Worm (Caenorhabditis elegans) whole organism, L1 larva: ENCODE data around the gene T20D3.6.
A peak's percentile ranks its signal among the peaks of the same experiment; 100 is the strongest.

Experiments used
- C04F5.9 ChIP-seq: sonication (generic microtip); optimal IDR thresholded peaks from 2 replicates; lab custom pipeline; 2016; ENCODE audit warnings: missing genetic modification characterization, missing compliant biosample characterization
- Y116A8C.19 ChIP-seq: sonication (generic microtip); optimal IDR thresholded peaks from 2 replicates; lab custom pipeline; 2016; ENCODE audit warnings: missing compliant biosample characterization, missing genetic modification characterization, borderline replicate concordance
- ama-1 ChIP-seq: fragments of 150-350 bp; optimal IDR thresholded peaks from 2 replicates; lab custom pipeline; 2014
- ceh-63 ChIP-seq: fragments of 200-800 bp; sonication (Bioruptor generic); optimal IDR thresholded peaks from 2 replicates; lab custom pipeline; 2018; ENCODE audit warnings: mild to moderate bottlenecking, missing genetic modification characterization, missing compliant biosample characterization
- ceh-82 ChIP-seq, 3 experiments: fragments of 150-350 bp in 1 of 3; sonication (generic microtip) in 2 of 3; optimal IDR thresholded peaks; 2 replicates each; lab custom pipeline; 2014 to 2017; ENCODE audit warnings: missing biosample characterization in 3 of 3, missing genetic modification characterization in 3 of 3
- ceh-88 ChIP-seq: fragments of 200-800 bp; sonication (Bioruptor generic); IDR thresholded peaks from 2 replicates; pipeline ENCODE4 v1.3.6; 2022; ENCODE audit warnings: missing genetic modification characterization, missing compliant biosample characterization
- ceh-90 ChIP-seq: sonication (generic microtip); optimal IDR thresholded peaks from 2 replicates; lab custom pipeline; 2016; ENCODE audit warnings: missing genetic modification characterization, missing compliant biosample characterization
- ces-1 ChIP-seq: fragments of 150-350 bp; optimal IDR thresholded peaks from 2 replicates; lab custom pipeline; 2014; ENCODE audit warnings: missing biosample characterization, missing genetic modification reagents, missing genetic modification characterization
- dpl-1 ChIP-seq, 3 experiments: fragments of 150-350 bp in 2 of 3; sonication (generic microtip) in 1 of 3; optimal IDR thresholded peaks; 2 replicates each; lab custom pipeline; 2014 to 2017; ENCODE audit warnings: missing biosample characterization in 3 of 3, missing genetic modification characterization in 3 of 3, missing genetic modification reagents in 3 of 3
- efl-3 ChIP-seq: fragments of 200-800 bp; sonication (Bioruptor generic); optimal IDR thresholded peaks from 2 replicates; lab custom pipeline; 2018; ENCODE audit warnings: mild to moderate bottlenecking, missing genetic modification characterization, missing compliant biosample characterization
- egl-27 ChIP-seq, 2 experiments: fragments of 150-350 bp in 1 of 2; sonication (generic microtip); optimal IDR thresholded peaks; 3 replicates each; lab custom pipeline; 2017 to 2018; ENCODE audit warnings: missing biosample characterization in 2 of 2, missing genetic modification characterization in 2 of 2, missing genetic modification reagents in 2 of 2
- elt-2 ChIP-seq: sonication (generic microtip); optimal IDR thresholded peaks from 2 replicates; lab custom pipeline; 2016; ENCODE audit warnings: missing genetic modification characterization, mild to moderate bottlenecking, inconsistent platforms, missing compliant biosample characterization, missing genetic modification reagents
- ets-5 ChIP-seq: fragments of 200-800 bp; sonication (Bioruptor generic); IDR thresholded peaks from 2 replicates; pipeline ENCODE4 v1.3.6; 2022; ENCODE audit warnings: missing genetic modification characterization, missing compliant biosample characterization
- fkh-10 ChIP-seq: sonication (generic microtip); optimal IDR thresholded peaks from 2 replicates; lab custom pipeline; 2017; ENCODE audit warnings: missing biosample characterization, missing genetic modification reagents, missing genetic modification characterization
- fkh-4 ChIP-seq: sonication (generic microtip); optimal IDR thresholded peaks from 2 replicates; lab custom pipeline; 2016; ENCODE audit warnings: missing compliant biosample characterization, missing genetic modification characterization, borderline replicate concordance
- fos-1 ChIP-seq: fragments of 150-350 bp; optimal IDR thresholded peaks from 2 replicates; lab custom pipeline; 2014; ENCODE audit warnings: missing biosample characterization, missing genetic modification characterization
- grh-1 ChIP-seq: fragments of 200-800 bp; sonication (Bioruptor generic); IDR thresholded peaks from 2 replicates; pipeline ENCODE4 v1.3.6; 2022; ENCODE audit warnings: missing genetic modification reagents, missing genetic modification characterization, missing compliant biosample characterization
- hpl-2 ChIP-seq: fragments of 150-350 bp; optimal IDR thresholded peaks from 2 replicates; lab custom pipeline; 2014; ENCODE audit warnings: missing biosample characterization, missing genetic modification reagents, missing genetic modification characterization
- irx-1 ChIP-seq: sonication (generic microtip); optimal IDR thresholded peaks from 2 replicates; lab custom pipeline; 2016; ENCODE audit warnings: missing genetic modification characterization, missing compliant biosample characterization
- isw-1 ChIP-seq: fragments of 200-800 bp; sonication (Bioruptor generic); IDR thresholded peaks from 2 replicates; pipeline ENCODE4 v1.3.6; 2022; ENCODE audit warnings: missing genetic modification characterization, missing compliant biosample characterization
- jun-1 ChIP-seq: fragments of 150-350 bp; optimal IDR thresholded peaks from 2 replicates; lab custom pipeline; 2014; ENCODE audit warnings: missing biosample characterization, missing genetic modification reagents, missing genetic modification characterization
- lin-35 ChIP-seq, 2 experiments: fragments of 150-350 bp; optimal IDR thresholded peaks; 2 replicates each; lab custom pipeline; 2014; ENCODE audit warnings: missing biosample characterization in 2 of 2, missing genetic modification characterization in 2 of 2, missing genetic modification reagents in 2 of 2
- lin-39 ChIP-seq: fragments of 150-350 bp; optimal IDR thresholded peaks from 2 replicates; lab custom pipeline; 2014; ENCODE audit warnings: missing biosample characterization, missing genetic modification reagents, missing genetic modification characterization
- lir-3 ChIP-seq: sonication (generic microtip); optimal IDR thresholded peaks from 2 replicates; lab custom pipeline; 2016; ENCODE audit warnings: mild to moderate bottlenecking, missing genetic modification characterization, moderate library complexity, missing compliant biosample characterization; ENCODE audit not compliant: poor library complexity
- lsy-2 ChIP-seq, 2 experiments: fragments of 150-350 bp; optimal IDR thresholded peaks; 2 replicates each; lab custom pipeline; 2014; ENCODE audit warnings: missing biosample characterization in 2 of 2, missing genetic modification characterization in 2 of 2
- mab-9 ChIP-seq: fragments of 200-800 bp; sonication (Bioruptor generic); IDR thresholded peaks from 2 replicates; pipeline ENCODE4 v1.3.6; 2022; ENCODE audit warnings: missing genetic modification reagents, missing genetic modification characterization, missing compliant biosample characterization
- mdl-1 ChIP-seq, 2 experiments: fragments of 150-350 bp; optimal IDR thresholded peaks; 2 replicates each; lab custom pipeline; 2014 to 2017; ENCODE audit warnings: missing biosample characterization in 2 of 2, missing genetic modification characterization in 2 of 2, inconsistent platforms in 1 of 2
- mep-1 ChIP-seq: fragments of 150-350 bp; optimal IDR thresholded peaks from 2 replicates; lab custom pipeline; 2014; ENCODE audit warnings: missing biosample characterization, missing genetic modification characterization
- nhr-12 ChIP-seq: sonication (generic microtip); optimal IDR thresholded peaks from 2 replicates; lab custom pipeline; 2017; ENCODE audit warnings: missing biosample characterization, missing genetic modification characterization
- nhr-20 ChIP-seq: sonication (generic microtip); optimal IDR thresholded peaks from 2 replicates; lab custom pipeline; 2016; ENCODE audit warnings: mild to moderate bottlenecking, missing genetic modification characterization, missing compliant biosample characterization
- nhr-28 ChIP-seq: fragments of 150-350 bp; optimal IDR thresholded peaks from 2 replicates; lab custom pipeline; 2014; ENCODE audit warnings: missing biosample characterization, missing genetic modification characterization
- nhr-76 ChIP-seq: sonication (generic microtip); optimal IDR thresholded peaks from 2 replicates; lab custom pipeline; 2017; ENCODE audit warnings: missing biosample characterization, missing genetic modification characterization
- nhr-77 ChIP-seq: fragments of 150-350 bp; optimal IDR thresholded peaks from 2 replicates; lab custom pipeline; 2014; ENCODE audit warnings: missing biosample characterization, missing genetic modification characterization
- pag-3 ChIP-seq: sonication (generic microtip); optimal IDR thresholded peaks from 2 replicates; lab custom pipeline; 2017; ENCODE audit warnings: missing genetic modification characterization, mild to moderate bottlenecking, missing compliant biosample characterization, antibody characterized with exemption, borderline replicate concordance; ENCODE audit not compliant: insufficient read depth
- pax-3 ChIP-seq: fragments of 200-800 bp; sonication (Bioruptor generic); optimal IDR thresholded peaks from 2 replicates; lab custom pipeline; 2018; ENCODE audit warnings: mild to moderate bottlenecking, missing genetic modification characterization, moderate library complexity, missing compliant biosample characterization
- rnt-1 ChIP-seq: sonication (generic microtip); optimal IDR thresholded peaks from 2 replicates; lab custom pipeline; 2016; ENCODE audit warnings: mild to moderate bottlenecking, missing genetic modification characterization, moderate library complexity, missing compliant biosample characterization
- snpc-4 ChIP-seq: fragments of 150-350 bp; optimal IDR thresholded peaks from 2 replicates; lab custom pipeline; 2014; ENCODE audit warnings: missing biosample characterization, missing genetic modification characterization
- sox-4 ChIP-seq: sonication (generic microtip); optimal IDR thresholded peaks from 2 replicates; lab custom pipeline; 2016; ENCODE audit warnings: missing genetic modification characterization, missing compliant biosample characterization
- sup-37 ChIP-seq: fragments of 200-800 bp; sonication (Bioruptor generic); optimal IDR thresholded peaks from 2 replicates; lab custom pipeline; 2018; ENCODE audit warnings: mild to moderate bottlenecking, missing genetic modification characterization, missing compliant biosample characterization
- swsn-7 ChIP-seq: sonication (generic microtip); optimal IDR thresholded peaks from 2 replicates; lab custom pipeline; 2016; ENCODE audit warnings: missing genetic modification characterization, missing compliant biosample characterization
- tlp-1 ChIP-seq: fragments of 150-350 bp; optimal IDR thresholded peaks from 2 replicates; lab custom pipeline; 2014; ENCODE audit warnings: missing biosample characterization, missing genetic modification characterization
- unc-130 ChIP-seq: fragments of 150-350 bp; optimal IDR thresholded peaks from 2 replicates; lab custom pipeline; 2017; ENCODE audit warnings: missing biosample characterization, missing genetic modification characterization, inconsistent platforms
- unc-30 ChIP-seq: sonication (generic microtip); optimal IDR thresholded peaks from 2 replicates; lab custom pipeline; 2017; ENCODE audit warnings: missing biosample characterization, missing genetic modification characterization
- unc-62 ChIP-seq: fragments of 150-350 bp; optimal IDR thresholded peaks from 2 replicates; lab custom pipeline; 2014; ENCODE audit warnings: missing biosample characterization, missing genetic modification reagents, missing genetic modification characterization
- xbp-1 ChIP-seq: sonication (generic microtip); optimal IDR thresholded peaks from 2 replicates; lab custom pipeline; 2016; ENCODE audit warnings: missing genetic modification characterization, missing compliant biosample characterization
- zag-1 ChIP-seq: fragments of 150-350 bp; optimal IDR thresholded peaks from 2 replicates; lab custom pipeline; 2014; ENCODE audit warnings: missing biosample characterization, missing genetic modification characterization
- zip-4 ChIP-seq: fragments of 200-800 bp; sonication (Bioruptor generic); optimal IDR thresholded peaks from 2 replicates; lab custom pipeline; 2018; ENCODE audit warnings: mild to moderate bottlenecking, missing genetic modification characterization, moderate library complexity, missing compliant biosample characterization
- ztf-4 ChIP-seq: fragments of 150-350 bp; optimal IDR thresholded peaks from 2 replicates; lab custom pipeline; 2014; ENCODE audit warnings: missing biosample characterization, missing genetic modification characterization

The T20D3.6 gene

DNA sequence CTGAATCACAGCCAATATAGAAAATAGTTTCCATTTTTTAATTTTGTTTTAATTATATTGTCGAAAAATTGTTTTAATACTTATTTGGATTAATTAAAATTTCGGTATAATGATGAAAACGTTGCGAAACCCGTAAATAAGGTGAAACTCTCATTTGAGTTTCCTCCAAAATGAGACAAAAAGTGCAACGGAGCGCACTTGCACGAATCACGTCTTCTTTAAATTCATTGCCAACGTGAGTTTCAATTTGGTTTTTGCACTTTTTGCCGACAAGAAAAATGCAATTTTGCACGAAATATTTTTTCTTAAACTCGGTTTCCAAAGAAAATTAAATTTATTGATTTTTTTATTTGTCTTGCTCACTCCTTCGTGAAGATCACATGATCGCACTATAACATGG, 46.9 kb upstream of the T20D3.6 start, which contains the start of gene daf-15 (continued):
- TF ChIP-seq fkh-4 (tag; lab: Kevin White, UChicago) (no peak), ceh-63 (no peak), zip-4 (no peak), pax-3 (tag; lab: Kevin White, UChicago) (no peak), lin-35 (GFP tag; optimal IDR thresholded peaks at IDR 0.05; lab: Kevin White, UChicago) (peak; percentile 95 to 98), C04F5.9 (tag; lab: Kevin White, UChicago) (no peak), Y116A8C.19 (tag; lab: Kevin White, UChicago) (no peak), egl-27 (tag; optimal IDR thresholded peaks at IDR 0.05; lab: Kevin White, UChicago) (no peak), ets-5 (no peak), ceh-88 (GFP tag; lab: Robert Waterston, UW) (no peak), snpc-4 (tag; lab: Kevin White, UChicago) (peak; percentile 23), mdl-1 (tag; optimal IDR thresholded peaks at IDR 0.05; lab: Kevin White, UChicago) (peak in 1 of 2 experiments; percentile 50), rnt-1 (peak; percentile 64), sup-37 (GFP tag; lab: Kevin White, UChicago) (no peak), fos-1 (tag; lab: Kevin White, UChicago) (no peak), ztf-4 (tag; lab: Kevin White, UChicago) (no peak), xbp-1 (peak; percentile 68), dpl-1 (GFP tag; optimal IDR thresholded peaks at IDR 0.05; lab: Kevin White, UChicago) (peak; percentile 90 to 96 (median 96)), unc-130 (tag; lab: Kevin White, UChicago) (peak; percentile 64), ceh-90 (tag; lab: Kevin White, UChicago) (no peak), irx-1 (tag; lab: Kevin White, UChicago) (no peak), unc-30 (tag; lab: Kevin White, UChicago) (no peak), hpl-2 (no peak), nhr-28 (no peak), nhr-20 (tag; lab: Kevin White, UChicago) (peak; percentile 48), ces-1 (GFP tag; lab: Kevin White, UChicago) (no peak), elt-2 (tag; lab: Kevin White, UChicago) (no peak), unc-62 (GFP tag; lab: Kevin White, UChicago) (no peak), zag-1 (tag; lab: Kevin White, UChicago) (no peak), nhr-12 (tag; lab: Kevin White, UChicago) (no peak), jun-1 (no peak), efl-3 (no peak), lir-3 (tag; lab: Kevin White, UChicago) (no peak), mep-1 (no peak), lsy-2 (tag; optimal IDR thresholded peaks at IDR 0.05; lab: Kevin White, UChicago) (peak in 1 of 2 experiments; percentile 83), isw-1 (peak; percentile 10; the same call in 1 of the 2 replicates)

DNA sequence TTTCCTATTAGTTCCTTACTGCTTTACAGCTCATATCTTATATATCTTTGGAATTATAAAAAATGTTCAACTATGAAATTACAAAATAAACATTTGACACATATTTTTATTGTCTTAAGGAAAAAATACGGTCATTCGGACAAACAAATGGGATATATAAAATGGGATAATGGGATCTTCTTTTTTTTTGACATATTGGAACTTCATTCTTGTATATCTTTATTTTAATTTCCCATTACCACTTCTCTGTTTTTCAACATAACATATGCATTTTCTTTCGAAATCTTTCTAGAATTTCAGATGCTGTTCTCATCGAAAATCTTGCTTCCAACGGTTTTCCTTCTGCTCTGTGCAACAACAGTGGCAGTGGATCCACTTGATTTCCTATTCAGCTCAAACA, 45.7 kb upstream of the T20D3.6 start, which contains the start of gene C10C5.7:
TSS of gene C10C5.7 (plus strand) at position 301 of the 400 bp plus-strand sequence.
- TF ChIP-seq lin-39 (tag; lab: Kevin White, UChicago): no peak
- no peak for TF ChIP-seq pax-3 (tag; lab: Kevin White, UChicago)
- no peak for TF ChIP-seq swsn-7

DNA sequence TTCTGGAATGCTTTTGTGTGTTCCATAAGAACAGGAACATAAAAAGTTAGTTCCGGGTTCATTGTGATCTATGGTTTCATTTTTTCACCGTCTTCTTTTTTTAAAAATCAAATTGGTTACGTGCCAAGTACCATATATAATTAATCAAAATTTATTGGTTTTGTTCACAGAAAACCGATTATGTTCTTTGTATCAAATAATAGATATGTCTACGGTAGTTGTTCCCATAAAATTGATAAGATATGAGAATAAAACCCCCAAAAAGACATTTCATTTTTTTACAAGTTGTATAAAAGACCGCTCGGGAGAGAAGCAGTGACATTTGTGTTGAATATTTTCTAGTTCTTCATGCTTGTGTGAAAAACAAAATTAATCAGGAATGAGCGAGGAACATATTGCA, 42.0 kb upstream of the T20D3.6 start, which contains the start of gene C10C5.5:
TSS of gene C10C5.5 (plus strand) at position 301 of the 400 bp plus-strand sequence.
- no peak for TF ChIP-seq hpl-2
- no peak for TF ChIP-seq grh-1 (GFP tag; lab: Robert Waterston, UW)
- TF ChIP-seq tlp-1 (tag; lab: Kevin White, UChicago): no peak
- no peak for TF ChIP-seq fkh-4 (tag; lab: Kevin White, UChicago)
- no peak for TF ChIP-seq ets-5
- no peak for TF ChIP-seq C04F5.9 (tag; lab: Kevin White, UChicago)
- no peak for TF ChIP-seq mdl-1 (tag; optimal IDR thresholded peaks at IDR 0.05; lab: Kevin White, UChicago)
- no peak for TF ChIP-seq fos-1 (tag; lab: Kevin White, UChicago)
- TF ChIP-seq fkh-10 (GFP tag; lab: Kevin White, UChicago): no peak
- TF ChIP-seq lin-35 (GFP tag; optimal IDR thresholded peaks at IDR 0.05; lab: Kevin White, UChicago): no peak
- TF ChIP-seq nhr-76 (tag; lab: Kevin White, UChicago): no peak
- TF ChIP-seq mab-9 (GFP tag; lab: Robert Waterston, UW): no peak
- TF ChIP-seq ama-1 (lab: Kevin White, UChicago): no peak
- no peak for TF ChIP-seq ceh-82 (tag; optimal IDR thresholded peaks at IDR 0.05; lab: Kevin White, UChicago)
- TF ChIP-seq sox-4 (tag; lab: Kevin White, UChicago): no peak
- TF ChIP-seq nhr-77: no peak
- TF ChIP-seq egl-27 (tag; optimal IDR thresholded peaks at IDR 0.05; lab: Kevin White, UChicago): no peak
- TF ChIP-seq pag-3 (tag; lab: Kevin White, UChicago): no peak
